Worm (Caenorhabditis elegans): ENCODE measurements around the gene alg-3.

DNA sequence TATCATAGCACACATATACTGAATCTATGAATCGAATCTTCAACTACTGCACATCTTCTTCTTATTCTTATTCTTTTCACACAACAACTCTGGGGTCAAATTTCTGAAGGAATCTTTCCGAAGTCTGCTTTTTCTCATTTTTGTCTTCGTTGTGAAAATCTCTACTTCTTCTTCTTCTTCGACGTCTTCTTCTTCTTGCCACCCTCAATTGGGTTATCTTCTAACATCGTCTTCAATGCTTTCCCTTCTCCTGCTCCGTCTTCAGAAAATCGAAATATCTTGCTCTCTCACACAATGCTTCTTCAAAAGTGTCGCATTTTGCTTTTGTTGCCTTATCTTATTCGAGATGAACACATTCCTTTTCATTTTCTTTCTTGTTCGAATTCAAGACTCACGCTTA lies 19.2 kb downstream of the alg-3 start:
- no peak for TF ChIP-seq ztf-26 (tag; optimal IDR thresholded peaks at IDR 0.05)
- no peak for TF ChIP-seq unc-130 (GFP tag; optimal IDR thresholded peaks at IDR 0.05)
- no peak for TF ChIP-seq rpc-1 (optimal IDR thresholded peaks at IDR 0.05)
- TF ChIP-seq rpc-1 (tag; optimal IDR thresholded peaks at IDR 0.05): no peak
- TF ChIP-seq egrh-3 (GFP tag; IDR thresholded peaks at IDR 0.05): no peak
- no peak for TF ChIP-seq snpc-1.3 (tag; optimal IDR thresholded peaks at IDR 0.05; ENCODE audit: insufficient read depth)
- TF ChIP-seq snpc-3.4 (tag; optimal IDR thresholded peaks at IDR 0.05): no peak
- TF ChIP-seq tbp1 (GFP tag; optimal IDR thresholded peaks at IDR 0.05): no peak
- TF ChIP-seq nfya-1 (tag; optimal IDR thresholded peaks at IDR 0.05; ENCODE audit: borderline replicate concordance, insufficient read depth): no peak

All from whole organism, young adult.